Fruit fly (Drosophila melanogaster) whole organism, embryonic: Measurements from ENCODE around the gene CG6443.

Experiments
- CG10274 ChIP-seq: fragments of 200-800 bp; sonication (Bioruptor generic); optimal IDR thresholded peaks from 3 replicates; lab custom pipeline; 2017; ENCODE audit warnings: missing biosample characterization, mild to moderate bottlenecking, missing genetic modification characterization
- CG10321 ChIP-seq: fragments of 200-800 bp; sonication (Bioruptor generic); IDR thresholded peaks from 2 replicates; pipeline ENCODE4 v1.3.6; 2022; ENCODE audit warnings: missing biosample characterization, missing genetic modification characterization
- CG11696 ChIP-seq: fragments of 200-800 bp; sonication (Bioruptor generic); IDR thresholded peaks from 2 replicates; pipeline ENCODE4 v1.3.6; 2022; ENCODE audit warnings: missing biosample characterization, missing genetic modification characterization
- CG11723 ChIP-seq: fragments of 200-800 bp; sonication (Bioruptor generic); optimal IDR thresholded peaks from 2 replicates; lab custom pipeline; 2017; ENCODE audit warnings: missing biosample characterization, mild to moderate bottlenecking, missing genetic modification characterization
- CG12391 ChIP-seq: fragments of 200-800 bp; sonication (Bioruptor generic); optimal IDR thresholded peaks from 3 replicates; lab custom pipeline; 2018; ENCODE audit warnings: missing biosample characterization, mild to moderate bottlenecking, missing genetic modification characterization, moderate library complexity
- CG12659 ChIP-seq: fragments of 200-800 bp; sonication (Bioruptor generic); optimal IDR thresholded peaks from 3 replicates; lab custom pipeline; 2017; ENCODE audit warnings: mild to moderate bottlenecking, missing biosample characterization, missing genetic modification reagents, missing genetic modification characterization
- CG13775 ChIP-seq: fragments of 200-800 bp; sonication (Bioruptor generic); optimal IDR thresholded peaks from 3 replicates; lab custom pipeline; 2017; ENCODE audit warnings: missing biosample characterization, mild to moderate bottlenecking, missing genetic modification characterization
- CG14860 ChIP-seq: fragments of 200-800 bp; sonication (Bioruptor generic); IDR thresholded peaks from 3 replicates; pipeline ENCODE4 v1.3.6; 2022; ENCODE audit warnings: missing biosample characterization, missing genetic modification characterization; ENCODE audit not compliant: partially characterized antibody
- CG1529 ChIP-seq: fragments of 200-800 bp; sonication (Bioruptor generic); optimal IDR thresholded peaks from 3 replicates; lab custom pipeline; 2018; ENCODE audit warnings: missing biosample characterization, missing genetic modification characterization
- CG1647 ChIP-seq: fragments of 200-800 bp; sonication (Bioruptor generic); optimal IDR thresholded peaks from 3 replicates; lab custom pipeline; 2016; ENCODE audit warnings: missing biosample characterization, missing genetic modification characterization
- CG1792 ChIP-seq: fragments of 200-800 bp; sonication (Bioruptor generic); optimal IDR thresholded peaks from 2 replicates; lab custom pipeline; 2016; ENCODE audit warnings: missing biosample characterization, missing genetic modification characterization
- CG18619 ChIP-seq: fragments of 200-800 bp; sonication (Bioruptor generic); optimal IDR thresholded peaks from 3 replicates; lab custom pipeline; 2017; ENCODE audit warnings: missing biosample characterization, mild to moderate bottlenecking, missing genetic modification characterization
- CG2199 ChIP-seq: fragments of 200-800 bp; sonication (Bioruptor generic); IDR thresholded peaks from 3 replicates; pipeline ENCODE4 v1.3.6; 2022; ENCODE audit warnings: missing biosample characterization, missing genetic modification characterization
- CG3281 ChIP-seq: fragments of 200-800 bp; sonication (Bioruptor generic); optimal IDR thresholded peaks from 3 replicates; lab custom pipeline; 2017; ENCODE audit warnings: missing biosample characterization, mild to moderate bottlenecking, missing genetic modification characterization
- CG34224 ChIP-seq: fragments of 200-800 bp; sonication (Bioruptor generic); IDR thresholded peaks from 3 replicates; pipeline ENCODE4 v1.3.6; 2022; ENCODE audit warnings: missing biosample characterization, missing genetic modification characterization; ENCODE audit not compliant: partially characterized antibody
- CG4730 ChIP-seq: fragments of 200-800 bp; sonication (Bioruptor generic); IDR thresholded peaks from 2 replicates; pipeline ENCODE4 v1.3.6; 2022; ENCODE audit warnings: missing biosample characterization, missing genetic modification characterization
- CG6654 ChIP-seq: fragments of 200-800 bp; sonication (Bioruptor generic); optimal IDR thresholded peaks from 2 replicates; lab custom pipeline; 2017; ENCODE audit warnings: missing biosample characterization, mild to moderate bottlenecking, missing genetic modification characterization
- CG6683 ChIP-seq: fragments of 200-800 bp; sonication (Bioruptor generic); optimal IDR thresholded peaks from 2 replicates; lab custom pipeline; 2017; ENCODE audit warnings: missing biosample characterization, mild to moderate bottlenecking, missing genetic modification characterization, missing genetic modification reagents
- CG7786 ChIP-seq: fragments of 200-800 bp; sonication (Bioruptor generic); optimal IDR thresholded peaks from 2 replicates; lab custom pipeline; 2016; ENCODE audit warnings: missing biosample characterization, missing genetic modification characterization
- Dek ChIP-seq: fragments of 200-800 bp; sonication (Bioruptor generic); optimal IDR thresholded peaks from 3 replicates; lab custom pipeline; 2019; ENCODE audit warnings: missing biosample characterization, mild to moderate bottlenecking, missing genetic modification characterization, moderate library complexity
- Dll ChIP-seq: fragments of 200-800 bp; sonication (Bioruptor generic); IDR thresholded peaks from 4 replicates; pipeline ENCODE4 v1.3.6; 2022; ENCODE audit warnings: missing biosample characterization, missing genetic modification characterization; ENCODE audit not compliant: partially characterized antibody
- Dref ChIP-seq: fragments of 200-800 bp; sonication (Bioruptor generic); IDR thresholded peaks from 2 replicates; pipeline ENCODE4 v1.3.6; 2022; ENCODE audit warnings: missing biosample characterization, missing genetic modification characterization
- Eip74EF ChIP-seq, 2 experiments: fragments of 200-800 bp in 1 of 2; fragments of >200 bp in 1 of 2; sonication (Bioruptor generic) in 1 of 2; optimal IDR thresholded peaks; 2 replicates each; lab custom pipeline; 2017 to 2019; ENCODE audit warnings: missing biosample characterization in 2 of 2, missing genetic modification characterization in 2 of 2, mild to moderate bottlenecking in 1 of 2, moderate library complexity in 1 of 2
- Gsc ChIP-seq: fragments of 200-800 bp; sonication (Bioruptor generic); IDR thresholded peaks from 2 replicates; pipeline ENCODE4 v1.3.6; 2022; ENCODE audit warnings: missing biosample characterization, missing genetic modification characterization
- Max ChIP-seq: fragments of 200-800 bp; sonication (Bioruptor generic); optimal IDR thresholded peaks from 2 replicates; lab custom pipeline; 2016; ENCODE audit warnings: missing biosample characterization, mild to moderate bottlenecking, missing genetic modification characterization
- NFAT ChIP-seq: fragments of 200-800 bp; sonication (Bioruptor generic); IDR thresholded peaks from 2 replicates; pipeline ENCODE4 v1.3.6; 2022; ENCODE audit warnings: missing biosample characterization, missing genetic modification characterization
- Sox102F ChIP-seq: fragments of 200-800 bp; sonication (Bioruptor generic); optimal IDR thresholded peaks from 2 replicates; lab custom pipeline; 2018; ENCODE audit warnings: missing biosample characterization, mild to moderate bottlenecking, missing genetic modification characterization, moderate library complexity
- TFAM ChIP-seq: fragments of 200-800 bp; sonication (Bioruptor generic); optimal IDR thresholded peaks from 2 replicates; lab custom pipeline; 2017; ENCODE audit warnings: missing biosample characterization, missing genetic modification characterization, inconsistent platforms
- chinmo ChIP-seq: fragments of 200-800 bp; sonication (Bioruptor generic); IDR thresholded peaks from 4 replicates; pipeline ENCODE4 v1.3.6; 2022; ENCODE audit warnings: missing biosample characterization, missing genetic modification characterization; ENCODE audit not compliant: partially characterized antibody
- ci ChIP-seq: fragments of 200-800 bp; sonication (Bioruptor generic); IDR thresholded peaks from 3 replicates; pipeline ENCODE4 v1.3.6; 2022; ENCODE audit warnings: missing biosample characterization, missing genetic modification characterization
- crc ChIP-seq: fragments of 200-800 bp; sonication (Bioruptor generic); optimal IDR thresholded peaks from 2 replicates; lab custom pipeline; 2016; ENCODE audit warnings: missing biosample characterization, missing genetic modification characterization
- da ChIP-seq: fragments of 200-800 bp; sonication (Bioruptor generic); optimal IDR thresholded peaks from 2 replicates; lab custom pipeline; 2016; ENCODE audit warnings: missing biosample characterization, missing genetic modification characterization
- dpn ChIP-seq, 2 experiments: fragments of 200-800 bp; sonication (Bioruptor generic); optimal IDR thresholded peaks; 3 replicates each; lab custom pipeline; 2016; ENCODE audit warnings: missing biosample characterization in 2 of 2, missing genetic modification characterization in 2 of 2
- eve ChIP-seq, 2 experiments: fragments of >200 bp; optimal IDR thresholded peaks; 2 replicates each; lab custom pipeline; 2017; ENCODE audit warnings: missing biosample characterization in 2 of 2, missing genetic modification characterization in 2 of 2
- exex ChIP-seq: fragments of 200-800 bp; sonication (Bioruptor generic); optimal IDR thresholded peaks from 4 replicates; lab custom pipeline; 2018; ENCODE audit warnings: missing biosample characterization, mild to moderate bottlenecking, missing genetic modification characterization, moderate library complexity
- fu2 ChIP-seq: fragments of 200-800 bp; sonication (Bioruptor generic); optimal IDR thresholded peaks from 2 replicates; lab custom pipeline; 2016; ENCODE audit warnings: missing biosample characterization, missing genetic modification characterization
- gfzf ChIP-seq: fragments of 200-800 bp; sonication (Bioruptor generic); optimal IDR thresholded peaks from 2 replicates; lab custom pipeline; 2016; ENCODE audit warnings: missing biosample characterization, mild to moderate bottlenecking, missing genetic modification characterization, moderate library complexity
- grau ChIP-seq: fragments of 200-800 bp; optimal IDR thresholded peaks from 3 replicates; lab custom pipeline; 2019; ENCODE audit warnings: missing biosample characterization, mild to moderate bottlenecking, missing genetic modification characterization, moderate library complexity
- gro ChIP-seq: fragments of 200-800 bp; sonication (Bioruptor generic); optimal IDR thresholded peaks from 2 replicates; lab custom pipeline; 2016; ENCODE audit warnings: missing biosample characterization, missing genetic modification characterization
- gsb ChIP-seq: fragments of 200-800 bp; sonication (Bioruptor generic); IDR thresholded peaks from 2 replicates; pipeline ENCODE4 v1.3.6; 2022; ENCODE audit warnings: missing biosample characterization, missing genetic modification characterization
- h ChIP-seq: fragments of >200 bp; optimal IDR thresholded peaks from 2 replicates; lab custom pipeline; 2017
- jumu ChIP-seq: fragments of 200-800 bp; sonication (Bioruptor generic); optimal IDR thresholded peaks from 3 replicates; lab custom pipeline; 2016; ENCODE audit warnings: missing biosample characterization, missing genetic modification characterization
- klu ChIP-seq: fragments of 200-800 bp; sonication (Bioruptor generic); IDR thresholded peaks from 2 replicates; pipeline ENCODE4 v1.3.6; 2022; ENCODE audit warnings: missing biosample characterization, missing genetic modification characterization
- knrl ChIP-seq: fragments of 200-800 bp; sonication (Bioruptor generic); IDR thresholded peaks from 3 replicates; pipeline ENCODE4 v1.3.6; 2022; ENCODE audit warnings: missing biosample characterization, missing genetic modification characterization; ENCODE audit not compliant: partially characterized antibody
- ranshi ChIP-seq: fragments of 200-800 bp; sonication (Bioruptor generic); IDR thresholded peaks from 2 replicates; pipeline ENCODE4 v1.3.6; 2022; ENCODE audit warnings: missing biosample characterization, missing genetic modification characterization
- ro ChIP-seq: fragments of 200-800 bp; sonication (Bioruptor generic); IDR thresholded peaks from 2 replicates; pipeline ENCODE4 v1.3.6; 2022; ENCODE audit warnings: missing biosample characterization, missing genetic modification characterization
- shn ChIP-seq: fragments of 200-800 bp; sonication (Bioruptor generic); optimal IDR thresholded peaks from 3 replicates; lab custom pipeline; 2016; ENCODE audit warnings: missing biosample characterization, missing genetic modification characterization
- slbo ChIP-seq: fragments of 200-800 bp; sonication (Bioruptor generic); IDR thresholded peaks from 2 replicates; pipeline ENCODE4 v1.3.6; 2022; ENCODE audit warnings: missing biosample characterization, missing genetic modification characterization
- so ChIP-seq: fragments of 200-800 bp; sonication (Bioruptor generic); IDR thresholded peaks from 3 replicates; pipeline ENCODE4 v1.3.6; 2022; ENCODE audit warnings: missing biosample characterization, missing genetic modification characterization
- tx ChIP-seq: fragments of 200-800 bp; sonication (Bioruptor generic); optimal IDR thresholded peaks from 2 replicates; lab custom pipeline; 2016; ENCODE audit warnings: missing biosample characterization, missing genetic modification characterization
- wek ChIP-seq: fragments of 200-800 bp; sonication (Bioruptor generic); optimal IDR thresholded peaks from 3 replicates; lab custom pipeline; 2018; ENCODE audit warnings: missing biosample characterization, mild to moderate bottlenecking, missing genetic modification characterization, moderate library complexity
- wor ChIP-seq: fragments of 200-800 bp; sonication (Bioruptor generic); IDR thresholded peaks from 2 replicates; pipeline ENCODE4 v1.3.6; 2022; ENCODE audit warnings: missing biosample characterization, missing genetic modification characterization

The CG6443 gene

dm6 chr2L:10697992-10698391, 30.8 kb upstream of the CG6443 start, which contains the start of gene CG7300 (continued):
- TF ChIP-seq wor (no peak), ranshi (no peak), Sox102F (GFP tag; lab: Kevin White, UChicago) (peak; percentile 64), Eip74EF (GFP tag; optimal IDR thresholded peaks at IDR 0.05; lab: Kevin White, UChicago) (peak in 1 of 2 experiments; percentile 40), wek (GFP tag; lab: Kevin White, UChicago) (no peak), CG6654 (GFP tag; lab: Kevin White, UChicago) (no peak), CG6683 (GFP tag; lab: Kevin White, UChicago) (no peak), Dref (GFP tag; lab: Robert Waterston, UW) (no peak), CG10274 (peak; percentile 9), CG10321 (GFP tag; lab: Robert Waterston, UW) (no peak), CG3281 (GFP tag; lab: Kevin White, UChicago) (peak; percentile 64), slbo (GFP tag; lab: Robert Waterston, UW) (peak; percentile 81), NFAT (GFP tag; lab: Robert Waterston, UW) (peak; percentile 64; the same call in 1 of the 2 replicates), Max (GFP tag; lab: Kevin White, UChicago) (peak; percentile 16), h (no peak), Dek (tag; lab: Kevin White, UChicago) (peak; percentile 47), CG1647 (GFP tag; lab: Kevin White, UChicago) (peak; percentile 38), Dll (GFP tag; lab: Robert Waterston, UW) (no peak), CG7786 (GFP tag; lab: Kevin White, UChicago) (peak; percentile 24), exex (no peak), Gsc (GFP tag; lab: Robert Waterston, UW) (no peak), CG12391 (tag; lab: Kevin White, UChicago) (peak; percentile 58), CG18619 (GFP tag; lab: Kevin White, UChicago) (peak; percentile 23), CG2199 (GFP tag; lab: Robert Waterston, UW) (no peak), ro (GFP tag; lab: Robert Waterston, UW) (no peak), CG14860 (GFP tag; lab: Robert Waterston, UW) (no peak), chinmo (GFP tag; lab: Robert Waterston, UW) (no peak), dpn (GFP tag; optimal IDR thresholded peaks at IDR 0.05; lab: Kevin White, UChicago) (peak; percentile 45 to 52), eve (GFP tag; optimal IDR thresholded peaks at IDR 0.05; lab: Kevin White, UChicago) (no peak), grau (tag; lab: Kevin White, UChicago) (peak; percentile 89), gro (GFP tag; lab: Kevin White, UChicago) (peak; percentile 75), klu (GFP tag; lab: Robert Waterston, UW) (no peak), ci (GFP tag; lab: Robert Waterston, UW) (peak; percentile 69; the same call in 1 of the 3 replicates), CG34224 (no peak), TFAM (GFP tag; lab: Kevin White, UChicago) (no peak), CG1529 (GFP tag; lab: Kevin White, UChicago) (no peak), knrl (GFP tag; lab: Robert Waterston, UW) (no peak), CG11696 (GFP tag; lab: Robert Waterston, UW) (peak; percentile 38; the same call in 1 of the 2 replicates), CG4730 (GFP tag; lab: Robert Waterston, UW) (peak; percentile 40; the same call in 1 of the 2 replicates), tx (GFP tag; lab: Kevin White, UChicago) (no peak), CG1792 (GFP tag; lab: Kevin White, UChicago) (no peak), so (GFP tag; lab: Robert Waterston, UW) (no peak), gsb (GFP tag; lab: Robert Waterston, UW) (0 out of 2 replicates have a peak, but pooled peaks have one; percentile 38), CG11723 (no peak), da (GFP tag; lab: Kevin White, UChicago) (no peak), jumu (GFP tag; lab: Kevin White, UChicago) (no peak), shn (no peak), crc (no peak), gfzf (no peak), CG13775 (no peak), CG12659 (GFP tag; lab: Kevin White, UChicago) (peak; percentile 49), fu2 (GFP tag; lab: Kevin White, UChicago) (peak; percentile 38)
